Worm (Caenorhabditis elegans): ENCODE data around the gene bgnt-1.2.

- TF ChIP-seq skn-1 (tag; optimal IDR thresholded peaks at IDR 0.05) (no peak), egl-27 (tag; optimal IDR thresholded peaks at IDR 0.05) (no peak), elt-2 (tag; optimal IDR thresholded peaks at IDR 0.05) (no peak), rnt-1 (tag; optimal IDR thresholded peaks at IDR 0.05) (no peak), ets-5 (GFP tag; IDR thresholded peaks at IDR 0.05) (no peak), alr-1 (tag; optimal IDR thresholded peaks at IDR 0.05; ENCODE audit: borderline replicate concordance) (no peak), snpc-4 (tag; optimal IDR thresholded peaks at IDR 0.05) (no peak), unc-98 (GFP tag; IDR thresholded peaks at IDR 0.05) (no peak), ceh-82 (tag; optimal IDR thresholded peaks at IDR 0.05) (no peak)
These were observed 18.5 kb upstream of the bgnt-1.2 start for ce11 chrV:2137010-2137409.
